Worm (Caenorhabditis elegans) whole organism, L4/young adult: Measurements from ENCODE around the gene pals-34.

ENCODE experiments used
- W03F9.2 ChIP-seq: fragments of 150-350 bp; optimal IDR thresholded peaks from 2 replicates; lab custom pipeline; 2014; ENCODE audit warnings: missing biosample characterization, missing genetic modification characterization
- dao-5 ChIP-seq: sonication (generic microtip); optimal IDR thresholded peaks from 2 replicates; lab custom pipeline; 2016; ENCODE audit warnings: missing genotype, missing genetic modification characterization, moderate library complexity, missing compliant biosample characterization
- him-1 ChIP-seq: sonication (generic microtip); optimal IDR thresholded peaks from 2 replicates; lab custom pipeline; 2016; ENCODE audit warnings: missing genotype, missing genetic modification reagents, missing genetic modification characterization, missing compliant biosample characterization

Gene pals-34

DNA sequence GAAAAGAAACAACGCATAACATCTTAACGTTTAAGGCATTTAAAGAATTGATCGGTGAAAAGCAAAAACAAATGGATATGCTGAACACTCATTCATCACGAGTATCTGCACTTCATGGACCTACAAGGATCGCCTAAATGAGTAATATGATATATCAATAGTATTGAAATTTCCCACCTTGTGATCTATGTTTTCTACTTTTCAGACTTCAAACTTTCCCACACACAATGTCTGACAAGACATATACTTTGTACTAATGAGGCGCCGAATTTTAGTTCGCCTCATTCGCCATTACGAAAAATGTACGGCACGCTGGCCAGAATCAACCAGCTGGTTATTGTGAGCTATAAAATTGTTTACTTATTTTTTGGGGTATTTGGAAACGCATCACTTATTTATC is 29.5 kb downstream of the pals-34 start, which contains the start of gene srsx-6:
Gene srsx-6 (plus strand): TSS at position 301 of the 400 bp plus-strand sequence.
- no peak for TF ChIP-seq W03F9.2 (tag; lab: Kevin White, UChicago)
- no peak for TF ChIP-seq dao-5 (tag; lab: Kevin White, UChicago)
- no peak for TF ChIP-seq him-1 (tag; lab: Kevin White, UChicago)

DNA sequence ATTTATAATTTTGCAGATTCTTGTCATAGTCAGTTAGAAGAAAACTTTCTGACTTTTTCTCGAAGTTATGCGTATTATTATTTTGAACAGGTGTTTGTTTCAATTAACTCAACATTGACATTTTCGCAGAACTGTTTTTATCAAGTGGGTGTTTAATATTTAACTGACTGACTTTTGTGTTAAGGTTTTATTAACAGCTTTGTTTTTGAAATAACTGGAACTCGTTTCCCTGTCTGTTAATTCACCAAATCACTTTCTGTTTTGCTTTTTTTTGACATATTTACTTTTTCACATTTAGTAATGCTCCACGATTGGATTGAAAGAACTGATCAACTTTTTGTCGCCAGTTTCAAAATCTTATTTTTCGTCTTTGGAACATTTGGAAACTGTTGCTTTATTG is 30.8 kb downstream of the pals-34 start, which contains the start of gene srsx-7:
Gene srsx-7 (plus strand): TSS at position 301 of the 400 bp plus-strand sequence.
- TF ChIP-seq him-1 (tag; lab: Kevin White, UChicago): no peak
- TF ChIP-seq W03F9.2 (tag; lab: Kevin White, UChicago): no peak
- no peak for TF ChIP-seq dao-5 (tag; lab: Kevin White, UChicago)

ce11 chrV:7908431-7908830 is 47.9 kb downstream of the pals-34 start:
- TF ChIP-seq dao-5 (tag; lab: Kevin White, UChicago): no peak
- no peak for TF ChIP-seq him-1 (tag; lab: Kevin White, UChicago)
- TF ChIP-seq W03F9.2 (tag; lab: Kevin White, UChicago): no peak
